Worm (Caenorhabditis elegans) whole organism, L4 larva: ENCODE results near the gene gfat-1.
A peak's percentile ranks its signal among the peaks of the same experiment; 100 is the strongest.

Source experiments
- ces-1 ChIP-seq: fragments of 150-350 bp; sonication (generic microtip); optimal IDR thresholded peaks from 4 replicates; lab custom pipeline; 2014; ENCODE audit warnings: missing biosample characterization, missing genetic modification reagents, missing genetic modification characterization
- nhr-10 ChIP-seq: fragments of 150-350 bp; optimal IDR thresholded peaks from 2 replicates; lab custom pipeline; 2014; ENCODE audit warnings: missing biosample characterization, missing genetic modification characterization
- nhr-42 ChIP-seq: fragments of 200-800 bp; sonication (Bioruptor generic); IDR thresholded peaks from 2 replicates; pipeline ENCODE4 v1.3.6; 2022; ENCODE audit warnings: missing genetic modification characterization, missing compliant biosample characterization
- zag-1 ChIP-seq: fragments of 150-350 bp; optimal IDR thresholded peaks from 2 replicates; lab custom pipeline; 2014; ENCODE audit warnings: missing biosample characterization, missing genetic modification characterization

DNA sequence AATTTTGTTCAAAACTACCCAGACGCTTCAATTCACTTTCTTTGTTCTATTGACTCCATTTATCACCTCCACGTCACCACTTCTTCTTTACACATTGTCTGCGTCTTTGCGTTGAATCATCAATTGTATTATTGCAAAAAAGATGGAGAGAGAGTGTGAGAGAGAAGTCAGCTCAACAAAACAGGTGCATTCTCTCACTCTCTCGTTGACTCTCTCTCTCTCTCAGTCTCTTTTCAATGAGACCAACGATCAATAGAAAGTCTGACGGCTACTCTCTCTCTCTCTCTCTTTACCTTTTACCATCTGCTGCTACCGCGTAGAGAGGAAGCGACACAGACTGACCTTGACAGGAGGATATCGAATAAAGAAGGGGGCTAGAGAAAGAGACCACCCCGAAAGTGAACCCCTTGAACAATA lies 40.5 kb upstream of the gfat-1 start:
- TF ChIP-seq nhr-42 (GFP tag; lab: Robert Waterston, UW) (no peak), zag-1 (tag; lab: Kevin White, UChicago) (no peak), ces-1 (GFP tag; lab: Kevin White, UChicago) (peak; percentile 14), nhr-10 (tag; lab: Kevin White, UChicago) (peak; percentile 25)
